Comparison of ENCODE assay signal across 1 fruit fly cellular context in genomic region chrX:6793390-6793789, dm6.
A peak's percentile ranks its signal among the peaks of the same experiment; 100 is the strongest.
TF ChIP-seq lines count a peak whose summit lies in the region.

No protein-coding gene starts in this region.

TF ChIP-seq in whole organism, embryonic, 481 proteins besides CTCF, POLR2A, EP300 and RAD21 (continued from another document):
- TF ChIP-seq CG30431 (GFP tag; optimal IDR thresholded peaks at IDR 0.05; lab: Kevin White, UChicago) (peak; percentile 46), Ets65A (GFP tag; lab: Kevin White, UChicago) (peak; percentile 98), CG4854 (GFP tag; optimal IDR thresholded peaks at IDR 0.05; lab: Kevin White, UChicago) (peak; percentile 32), luna (GFP tag; optimal IDR thresholded peaks at IDR 0.05; lab: Kevin White, UChicago) (peak; percentile 7), cwo (GFP tag; optimal IDR thresholded peaks at IDR 0.05; lab: Kevin White, UChicago) (peak; percentile 45), CG1602 (GFP tag; optimal IDR thresholded peaks at IDR 0.05; lab: Kevin White, UChicago) (peak; percentile 25), twi (tag; optimal IDR thresholded peaks at IDR 0.05; lab: Kevin White, UChicago) (no peak), CG31365 (tag; optimal IDR thresholded peaks at IDR 0.05; lab: Kevin White, UChicago) (peak; percentile 52), CG10366 (GFP tag; IDR thresholded peaks at IDR 0.05; lab: Robert Waterston, UW) (peak; percentile 78), bigmax (GFP tag; optimal IDR thresholded peaks at IDR 0.05; lab: Kevin White, UChicago) (no peak), Elba2 (GFP tag; optimal IDR thresholded peaks at IDR 0.05; lab: Kevin White, UChicago) (no peak)
